Worm (Caenorhabditis elegans): ENCODE measurements around the gene ZK6.8.

ZK6.8 gene

ce11 chrV:364650-365049 lies 17.1 kb upstream of the ZK6.8 start, which contains the start of gene mltn-6:
TSS of gene mltn-6 (plus strand) at chrV:364950.
- TF ChIP-seq nhr-2 (tag; optimal IDR thresholded peaks at IDR 0.05) (no peak), ham-2 (GFP tag; optimal IDR thresholded peaks at IDR 0.05) (no peak), bed-3 (GFP tag; optimal IDR thresholded peaks at IDR 0.05) (no peak), snpc-4 (tag; optimal IDR thresholded peaks at IDR 0.05) (no peak), unc-62 (GFP tag; optimal IDR thresholded peaks at IDR 0.05) (no peak), zip-8 (tag; optimal IDR thresholded peaks at IDR 0.05) (no peak), unc-120 (tag; optimal IDR thresholded peaks at IDR 0.05; ENCODE audit: poor library complexity, severe bottlenecking) (no peak), flh-1 (GFP tag; optimal IDR thresholded peaks at IDR 0.05) (no peak), tbx-8 (GFP tag; optimal IDR thresholded peaks at IDR 0.05) (no peak), pha-4 (tag; optimal IDR thresholded peaks at IDR 0.05) (no peak), cnd-1 (tag; optimal IDR thresholded peaks at IDR 0.05) (no peak), ceh-43 (GFP tag; optimal IDR thresholded peaks at IDR 0.05) (no peak), hlh-1 (tag; optimal IDR thresholded peaks at IDR 0.05) (no peak), unc-39 (tag; optimal IDR thresholded peaks at IDR 0.05) (no peak), nhr-76 (tag; optimal IDR thresholded peaks at IDR 0.05) (no peak), lsy-2 (tag; optimal IDR thresholded peaks at IDR 0.05) (no peak), drap-1 (GFP tag; optimal IDR thresholded peaks at IDR 0.05) (no peak), mls-2 (tag; optimal IDR thresholded peaks at IDR 0.05) (no peak), sem-2 (GFP tag; optimal IDR thresholded peaks at IDR 0.05) (no peak), elt-3 (tag; optimal IDR thresholded peaks at IDR 0.05) (no peak)

ce11 chrV:370033-370432 lies 11.7 kb upstream of the ZK6.8 start, which contains the start of gene mltn-7:
TSS of gene mltn-7 (plus strand) at chrV:370333.
- no peak for TF ChIP-seq nhr-237 (tag; optimal IDR thresholded peaks at IDR 0.05)
- TF ChIP-seq unc-120 (tag; optimal IDR thresholded peaks at IDR 0.05; ENCODE audit: poor library complexity, severe bottlenecking): no peak
- TF ChIP-seq ceh-43 (GFP tag; optimal IDR thresholded peaks at IDR 0.05): no peak
- TF ChIP-seq elt-1 (tag; optimal IDR thresholded peaks at IDR 0.05; ENCODE audit: borderline replicate concordance, insufficient read depth): no peak
- no peak for TF ChIP-seq bed-3 (GFP tag; optimal IDR thresholded peaks at IDR 0.05)
- TF ChIP-seq lin-32 (GFP tag; optimal IDR thresholded peaks at IDR 0.05): no peak
- TF ChIP-seq ham-2 (GFP tag; optimal IDR thresholded peaks at IDR 0.05): no peak
- TF ChIP-seq flh-1 (GFP tag; optimal IDR thresholded peaks at IDR 0.05): no peak
- no peak for TF ChIP-seq ztf-11 (tag; optimal IDR thresholded peaks at IDR 0.05)
- TF ChIP-seq M03D4.4 (tag; optimal IDR thresholded peaks at IDR 0.05): no peak
- no peak for TF ChIP-seq nhr-28 (tag; optimal IDR thresholded peaks at IDR 0.05)
- TF ChIP-seq ceh-39 (tag; optimal IDR thresholded peaks at IDR 0.05): no peak
- no peak for TF ChIP-seq unc-62 (GFP tag; optimal IDR thresholded peaks at IDR 0.05)
- no peak for TF ChIP-seq pha-4 (tag; optimal IDR thresholded peaks at IDR 0.05)
- no peak for TF ChIP-seq cnd-1 (tag; optimal IDR thresholded peaks at IDR 0.05)
- TF ChIP-seq drap-1 (GFP tag; optimal IDR thresholded peaks at IDR 0.05): no peak
- TF ChIP-seq unc-39 (tag; optimal IDR thresholded peaks at IDR 0.05): no peak

ce11 chrV:373192-373591 lies 8.5 kb upstream of the ZK6.8 start:
- TF ChIP-seq flh-1 (GFP tag; optimal IDR thresholded peaks at IDR 0.05): no peak
- TF ChIP-seq ham-2 (GFP tag; optimal IDR thresholded peaks at IDR 0.05): no peak
- TF ChIP-seq mep-1 (tag; optimal IDR thresholded peaks at IDR 0.05): no peak
- TF ChIP-seq elt-3 (tag; optimal IDR thresholded peaks at IDR 0.05): no peak
- TF ChIP-seq unc-120 (tag; optimal IDR thresholded peaks at IDR 0.05; ENCODE audit: poor library complexity, severe bottlenecking): no peak
- TF ChIP-seq lsy-2 (tag; optimal IDR thresholded peaks at IDR 0.05): no peak

ce11 chrV:376790-377189 lies 4.9 kb upstream of the ZK6.8 start:
- TF ChIP-seq ham-2 (GFP tag; optimal IDR thresholded peaks at IDR 0.05): no peak
- no peak for TF ChIP-seq unc-39 (tag; optimal IDR thresholded peaks at IDR 0.05)
- TF ChIP-seq snpc-4 (tag; optimal IDR thresholded peaks at IDR 0.05): no peak
- TF ChIP-seq drap-1 (GFP tag; optimal IDR thresholded peaks at IDR 0.05): no peak
- no peak for TF ChIP-seq pha-4 (tag; optimal IDR thresholded peaks at IDR 0.05)
- no peak for TF ChIP-seq sptf-1 (tag; optimal IDR thresholded peaks at IDR 0.05)
- no peak for TF ChIP-seq lsy-2 (tag; optimal IDR thresholded peaks at IDR 0.05)
- TF ChIP-seq elt-3 (tag; optimal IDR thresholded peaks at IDR 0.05): no peak
- TF ChIP-seq unc-120 (tag; optimal IDR thresholded peaks at IDR 0.05; ENCODE audit: poor library complexity, severe bottlenecking): no peak
- no peak for TF ChIP-seq nhr-237 (tag; optimal IDR thresholded peaks at IDR 0.05)
- no peak for TF ChIP-seq lin-32 (GFP tag; optimal IDR thresholded peaks at IDR 0.05)
- no peak for TF ChIP-seq unc-62 (GFP tag; optimal IDR thresholded peaks at IDR 0.05)
- no peak for TF ChIP-seq mab-5 (tag; optimal IDR thresholded peaks at IDR 0.05)
- no peak for TF ChIP-seq blmp-1 (tag; optimal IDR thresholded peaks at IDR 0.05)
- TF ChIP-seq ces-1 (GFP tag; optimal IDR thresholded peaks at IDR 0.05): no peak
- TF ChIP-seq ceh-39 (tag; optimal IDR thresholded peaks at IDR 0.05): no peak
- no peak for TF ChIP-seq M03D4.4 (tag; optimal IDR thresholded peaks at IDR 0.05)
- TF ChIP-seq flh-1 (GFP tag; optimal IDR thresholded peaks at IDR 0.05): no peak
- no peak for TF ChIP-seq ceh-83 (GFP tag; optimal IDR thresholded peaks at IDR 0.05)
- no peak for TF ChIP-seq nhr-2 (tag; optimal IDR thresholded peaks at IDR 0.05)
